Worm (Caenorhabditis elegans): Measurements from ENCODE around the gene clec-231.

clec-231 gene

DNA sequence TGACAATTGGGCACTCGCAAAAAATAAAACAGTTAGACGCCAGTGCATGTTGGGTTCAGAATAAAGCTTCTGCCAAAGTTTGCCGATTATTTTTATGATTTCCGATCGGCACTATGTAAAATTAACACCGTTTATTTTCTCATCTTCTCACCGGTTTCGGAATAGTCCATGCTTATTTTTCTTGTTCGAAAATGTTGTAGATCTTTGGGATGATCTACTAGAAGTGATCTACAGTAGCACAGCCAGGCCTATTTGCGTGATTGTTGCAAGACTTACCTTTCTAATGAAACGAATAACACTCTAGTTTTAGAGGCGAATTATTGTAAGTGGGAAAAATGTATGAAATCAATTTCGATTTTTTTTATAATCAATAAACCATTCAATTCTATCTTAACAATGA is at the start of gene clec-231:
Gene clec-231, minus strand, starts transcription at position 101 of the 400 bp plus-strand sequence.
- TF ChIP-seq sem-4 (tag; optimal IDR thresholded peaks at IDR 0.05) (no peak), gmeb-1 (tag; optimal IDR thresholded peaks at IDR 0.05) (no peak), F13H6.1 (tag; optimal IDR thresholded peaks at IDR 0.05) (no peak), sma-3 (GFP tag; optimal IDR thresholded peaks at IDR 0.05) (no peak), dmd-4 (tag; optimal IDR thresholded peaks at IDR 0.05) (no peak), mbf-1 (tag; optimal IDR thresholded peaks at IDR 0.05) (no peak)

DNA sequence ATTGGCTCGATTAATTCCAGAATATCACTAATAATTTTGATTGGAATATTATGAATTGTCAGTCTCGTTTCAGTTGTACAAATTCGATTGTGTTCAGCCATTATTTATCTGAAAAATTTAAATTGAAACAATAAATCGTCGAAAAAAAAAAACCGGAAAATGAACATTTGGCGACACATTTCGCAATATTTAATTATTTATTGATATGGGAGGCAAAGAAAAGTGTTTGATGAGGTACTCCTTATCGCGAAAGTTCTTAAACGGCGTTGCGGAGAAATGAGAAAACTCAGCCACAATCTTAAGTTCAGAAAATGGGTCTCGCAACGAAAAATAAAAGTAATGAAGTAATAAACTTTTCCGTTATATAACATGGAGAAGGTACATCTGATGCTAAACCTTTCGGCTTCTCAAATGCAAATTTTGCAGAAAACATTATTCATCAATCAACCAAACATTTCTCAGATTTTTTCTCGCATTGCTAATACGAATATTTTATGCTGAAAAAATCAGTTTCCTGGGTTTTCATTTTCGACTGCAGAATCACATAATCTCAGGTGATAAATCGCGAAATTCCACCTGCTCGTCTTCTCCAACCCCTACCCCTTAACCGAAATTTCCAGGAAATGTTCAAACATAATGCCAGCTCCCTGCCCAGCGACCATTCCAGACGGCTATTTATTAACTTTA is 49.3 kb upstream of the clec-231 start, which contains the start of the genes T06E6.15 and sri-7:
Gene T06E6.15, minus strand, starts transcription at position 101 of the 687 bp plus-strand sequence.
Gene sri-7, plus strand, starts transcription at position 637 of the 687 bp plus-strand sequence.
- TF ChIP-seq ztf-1 (GFP tag; conservative IDR thresholded peaks at IDR 0.05) (no peak), lin-11 (tag; optimal IDR thresholded peaks at IDR 0.05) (no peak), nhr-21 (tag; optimal IDR thresholded peaks at IDR 0.05) (no peak), ama-1 (optimal IDR thresholded peaks at IDR 0.05) (no peak), fos-1 (tag; optimal IDR thresholded peaks at IDR 0.05) (peak; percentile 33)

DNA sequence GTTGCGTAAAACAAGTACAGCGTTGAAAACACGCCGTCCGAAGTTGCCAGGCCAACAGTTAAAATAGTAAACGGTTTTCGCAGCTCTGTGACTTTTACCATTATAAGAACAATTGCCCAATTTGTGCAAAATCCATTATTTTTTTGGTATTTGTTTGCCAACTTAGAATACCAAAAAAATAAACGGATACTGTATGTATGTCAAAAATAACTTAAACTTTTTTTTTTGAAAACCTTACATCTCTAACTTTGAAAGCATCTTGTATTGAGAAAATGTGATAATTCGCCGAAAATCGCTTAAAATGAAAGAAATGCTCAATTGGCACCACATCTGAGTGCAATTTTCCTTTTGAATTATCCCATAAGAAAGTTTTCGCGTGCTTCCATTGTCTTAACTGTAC is 48.2 kb upstream of the clec-231 start, which contains the start of gene fbxa-199:
Gene fbxa-199, minus strand, starts transcription at position 101 of the 400 bp plus-strand sequence.
- TF ChIP-seq gmeb-1 (tag; optimal IDR thresholded peaks at IDR 0.05) = no peak
- no peak for TF ChIP-seq ceh-16 (tag; optimal IDR thresholded peaks at IDR 0.05)

DNA sequence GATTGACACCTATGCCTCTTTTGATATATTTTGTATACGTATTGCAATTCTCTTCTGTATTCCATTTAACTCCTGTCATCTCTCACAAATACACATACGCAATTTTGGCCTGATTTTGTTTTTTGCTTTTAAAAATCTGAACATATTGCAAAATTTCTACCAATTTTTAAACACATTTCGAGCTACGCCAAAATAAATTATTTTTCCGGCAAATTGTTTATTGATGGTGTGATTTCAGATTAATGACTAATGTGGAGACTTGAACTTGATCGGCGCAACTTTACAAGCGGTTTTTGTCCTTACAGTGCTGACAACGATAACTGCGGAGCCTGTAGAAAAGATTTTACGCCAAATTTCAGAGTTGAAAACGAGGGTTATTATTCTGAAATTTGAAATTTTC is 46.6 kb upstream of the clec-231 start:
- TF ChIP-seq mbf-1 (tag; optimal IDR thresholded peaks at IDR 0.05) = no peak
- TF ChIP-seq nhr-21 (tag; optimal IDR thresholded peaks at IDR 0.05) = no peak
- no peak for TF ChIP-seq zag-1 (tag; optimal IDR thresholded peaks at IDR 0.05)
- TF ChIP-seq nhr-23 (tag; optimal IDR thresholded peaks at IDR 0.05) = no peak
- TF ChIP-seq ceh-82 (tag; optimal IDR thresholded peaks at IDR 0.05) = no peak
- no peak for TF ChIP-seq dmd-4 (tag; optimal IDR thresholded peaks at IDR 0.05)
- no peak for TF ChIP-seq unc-62 (GFP tag; optimal IDR thresholded peaks at IDR 0.05)
- no peak for TF ChIP-seq nhr-10 (tag; optimal IDR thresholded peaks at IDR 0.05)
- TF ChIP-seq ZK546.5 (tag; optimal IDR thresholded peaks at IDR 0.05) = no peak

DNA sequence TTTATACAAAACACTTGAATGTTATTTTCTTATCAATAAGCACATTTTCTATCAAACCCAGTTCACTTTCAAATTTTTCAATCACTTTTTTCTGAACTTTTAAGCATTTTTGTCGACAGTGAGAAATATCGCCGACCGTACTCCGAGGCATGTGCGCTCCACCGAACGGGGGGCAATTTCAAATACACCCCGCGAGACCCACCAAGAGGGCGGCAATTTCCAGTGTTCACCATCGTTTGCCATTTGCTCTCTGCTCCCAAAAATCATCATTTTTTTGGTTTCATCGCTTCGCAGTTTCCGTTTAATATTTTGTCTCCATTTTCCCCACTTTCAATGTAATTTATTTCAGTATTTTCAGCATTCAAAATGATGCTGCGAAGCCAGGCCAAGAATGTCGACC is 44.8 kb upstream of the clec-231 start, which contains the start of gene cyb-3:
Gene cyb-3, plus strand, starts transcription at position 350 of the 400 bp plus-strand sequence.
- no peak for TF ChIP-seq peb-1 (tag; optimal IDR thresholded peaks at IDR 0.05)
- TF ChIP-seq zag-1 (tag; optimal IDR thresholded peaks at IDR 0.05) = no peak
- TF ChIP-seq snpc-4 (tag; optimal IDR thresholded peaks at IDR 0.05) = no peak
- no peak for TF ChIP-seq alr-1 (tag; optimal IDR thresholded peaks at IDR 0.05)
- TF ChIP-seq lin-11 (tag; optimal IDR thresholded peaks at IDR 0.05) = no peak
- TF ChIP-seq lin-39 (tag; optimal IDR thresholded peaks at IDR 0.05) = no peak
- TF ChIP-seq nhr-25 (tag; optimal IDR thresholded peaks at IDR 0.05) = no peak
- no peak for TF ChIP-seq nhr-21 (tag; optimal IDR thresholded peaks at IDR 0.05)
- TF ChIP-seq blmp-1 (tag; optimal IDR thresholded peaks at IDR 0.05; ENCODE audit: insufficient read depth) = no peak
- TF ChIP-seq nhr-77 (tag; optimal IDR thresholded peaks at IDR 0.05) = no peak
- no peak for TF ChIP-seq nhr-237 (tag; optimal IDR thresholded peaks at IDR 0.05)
- TF ChIP-seq ztf-4 (tag; optimal IDR thresholded peaks at IDR 0.05) = no peak

DNA sequence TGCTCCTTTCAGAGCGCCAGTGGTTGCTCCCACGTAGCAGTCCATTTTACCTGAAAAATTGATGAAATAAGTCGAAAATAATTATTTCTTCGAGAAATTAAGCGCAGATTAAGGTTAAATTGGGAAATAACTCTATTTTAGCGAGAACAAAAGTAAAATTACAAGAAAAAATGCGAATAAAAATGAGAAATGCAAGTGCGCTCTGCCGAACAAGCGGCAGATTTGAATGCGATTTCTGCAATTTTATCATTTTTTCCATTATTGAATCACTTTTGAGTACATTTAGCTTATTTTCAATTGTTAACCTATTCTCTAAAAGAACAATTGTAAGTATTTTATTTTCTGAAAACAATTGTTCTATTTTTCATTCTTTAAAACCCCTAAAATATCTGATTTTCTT is 44.4 kb upstream of the clec-231 start, which contains the start of gene T06E6.1:
Gene T06E6.1, minus strand, starts transcription at position 56 of the 400 bp plus-strand sequence.
- TF ChIP-seq nhr-12 (tag; optimal IDR thresholded peaks at IDR 0.05) (no peak), sma-3 (GFP tag; optimal IDR thresholded peaks at IDR 0.05) (no peak), gmeb-1 (tag; optimal IDR thresholded peaks at IDR 0.05) (peak; percentile 68), nhr-129 (tag; optimal IDR thresholded peaks at IDR 0.05) (no peak), unc-55 (GFP tag; optimal IDR thresholded peaks at IDR 0.05) (peak; percentile 5), lsy-2 (tag; optimal IDR thresholded peaks at IDR 0.05) (peak in 1 of 2 experiments; percentile 23), nhr-6 (tag; optimal IDR thresholded peaks at IDR 0.05) (no peak), unc-62 (GFP tag; optimal IDR thresholded peaks at IDR 0.05) (no peak), peb-1 (tag; optimal IDR thresholded peaks at IDR 0.05) (no peak), alr-1 (tag; optimal IDR thresholded peaks at IDR 0.05) (no peak), nhr-23 (tag; optimal IDR thresholded peaks at IDR 0.05) (no peak), skn-1 (tag; optimal IDR thresholded peaks at IDR 0.05) (no peak), nhr-21 (tag; optimal IDR thresholded peaks at IDR 0.05) (no peak), mdl-1 (tag; optimal IDR thresholded peaks at IDR 0.05) (no peak), lin-13 (GFP tag; optimal IDR thresholded peaks at IDR 0.05) (peak; percentile 28), ceh-16 (tag; optimal IDR thresholded peaks at IDR 0.05) (no peak), ama-1 (optimal IDR thresholded peaks at IDR 0.05) (no peak), nhr-25 (tag; optimal IDR thresholded peaks at IDR 0.05) (no peak), lin-39 (tag; optimal IDR thresholded peaks at IDR 0.05) (no peak), mbf-1 (tag; optimal IDR thresholded peaks at IDR 0.05) (no peak), nhr-77 (tag; optimal IDR thresholded peaks at IDR 0.05) (no peak), Y55F3AM.14 (GFP tag; optimal IDR thresholded peaks at IDR 0.05) (no peak)
